Worm (Caenorhabditis elegans) whole organism, young adult: ENCODE data around the gene spop-1.

ENCODE experiments used
- B0336.3 ChIP-seq: fragments of 200-800 bp; sonication (Bioruptor generic); IDR thresholded peaks from 2 replicates; pipeline ENCODE4 v1.3.6; 2022; ENCODE audit warnings: missing genetic modification characterization, missing compliant biosample characterization
- C06A6.2 ChIP-seq: fragments of 200-800 bp; sonication (Bioruptor generic); conservative IDR thresholded peaks from 2 replicates; pipeline ENCODE4 v1.3.6; 2022; ENCODE audit warnings: missing genetic modification characterization, missing compliant biosample characterization
- F10E7.11 ChIP-seq: sonication (generic microtip); optimal IDR thresholded peaks from 2 replicates; lab custom pipeline; 2017; ENCODE audit warnings: mild to moderate bottlenecking, missing genetic modification characterization, moderate library complexity, missing compliant biosample characterization
- F22D6.2 ChIP-seq: sonication (generic microtip); optimal IDR thresholded peaks from 2 replicates; lab custom pipeline; 2016; ENCODE audit warnings: mild to moderate bottlenecking, missing genetic modification characterization, missing compliant biosample characterization
- F23B12.7 ChIP-seq: sonication (generic microtip); optimal IDR thresholded peaks from 2 replicates; lab custom pipeline; 2017; ENCODE audit warnings: missing genetic modification characterization, mild to moderate bottlenecking, missing compliant biosample characterization, antibody characterized with exemption, moderate library complexity; ENCODE audit not compliant: insufficient read depth
- F52B5.7 ChIP-seq: sonication (generic microtip); optimal IDR thresholded peaks from 2 replicates; lab custom pipeline; 2016; ENCODE audit warnings: mild to moderate bottlenecking, missing genetic modification characterization, missing compliant biosample characterization
- F57A8.1 ChIP-seq: fragments of 200-800 bp; sonication (Bioruptor generic); optimal IDR thresholded peaks from 2 replicates; lab custom pipeline; 2018; ENCODE audit warnings: mild to moderate bottlenecking, missing genetic modification characterization, moderate library complexity, missing compliant biosample characterization
- K11D2.4 ChIP-seq: fragments of 200-800 bp; sonication (Bioruptor generic); IDR thresholded peaks from 2 replicates; pipeline ENCODE4 v1.3.6; 2022; ENCODE audit warnings: missing genetic modification reagents, missing genetic modification characterization, missing compliant biosample characterization
- K12H6.12 ChIP-seq: fragments of 200-800 bp; sonication (Bioruptor generic); optimal IDR thresholded peaks from 2 replicates; lab custom pipeline; 2018; ENCODE audit warnings: mild to moderate bottlenecking, missing genetic modification characterization, missing compliant biosample characterization
- T07F8.4 ChIP-seq: sonication (generic microtip); optimal IDR thresholded peaks from 2 replicates; lab custom pipeline; 2016; ENCODE audit warnings: mild to moderate bottlenecking, missing genetic modification characterization, moderate library complexity, missing compliant biosample characterization
- T26A5.8 ChIP-seq: sonication (generic microtip); optimal IDR thresholded peaks from 2 replicates; lab custom pipeline; 2016; ENCODE audit warnings: missing genetic modification characterization, missing compliant biosample characterization
- Y95B8A.8 ChIP-seq: fragments of 200-800 bp; sonication (Bioruptor generic); IDR thresholded peaks from 2 replicates; pipeline ENCODE4 v1.3.6; 2022; ENCODE audit warnings: missing genetic modification reagents, missing genetic modification characterization, missing compliant biosample characterization
- ZK185.1 ChIP-seq: sonication (generic microtip); optimal IDR thresholded peaks from 2 replicates; lab custom pipeline; 2016; ENCODE audit warnings: mild to moderate bottlenecking, missing genetic modification characterization, missing compliant biosample characterization; ENCODE audit not compliant: poor library complexity, severe bottlenecking
- akir-1 ChIP-seq: fragments of 200-800 bp; sonication (Bioruptor generic); optimal IDR thresholded peaks from 2 replicates; lab custom pipeline; 2018; ENCODE audit warnings: mild to moderate bottlenecking, missing genetic modification characterization, moderate library complexity, missing compliant biosample characterization
- atf-7 ChIP-seq: sonication (generic microtip); optimal IDR thresholded peaks from 2 replicates; lab custom pipeline; 2017; ENCODE audit warnings: mild to moderate bottlenecking, missing genetic modification characterization, missing compliant biosample characterization
- attf-3 ChIP-seq: fragments of 200-800 bp; sonication (Bioruptor generic); conservative IDR thresholded peaks from 2 replicates; pipeline ENCODE4 v1.3.6; 2022; ENCODE audit warnings: missing genetic modification reagents, missing genetic modification characterization, missing compliant biosample characterization
- attf-5 ChIP-seq: fragments of 200-800 bp; sonication (Bioruptor generic); optimal IDR thresholded peaks from 2 replicates; lab custom pipeline; 2018; ENCODE audit warnings: mild to moderate bottlenecking, missing genetic modification characterization, missing compliant biosample characterization
- attf-6 ChIP-seq: fragments of 200-800 bp; sonication (Bioruptor generic); IDR thresholded peaks from 2 replicates; pipeline ENCODE4 v1.3.6; 2022; ENCODE audit warnings: missing genetic modification reagents, missing genetic modification characterization, missing compliant biosample characterization
- bed-1 ChIP-seq: fragments of 200-800 bp; sonication (Bioruptor generic); IDR thresholded peaks from 2 replicates; pipeline ENCODE4 v1.3.6; 2022; ENCODE audit warnings: missing genetic modification reagents, missing genetic modification characterization, missing compliant biosample characterization
- cebp-1 ChIP-seq, 2 experiments: fragments of 200-800 bp in 1 of 2; sonication (Bioruptor generic) in 1 of 2; sonication (generic microtip) in 1 of 2; IDR thresholded peaks in 1 of 2; optimal IDR thresholded peaks in 1 of 2; 2 replicates each; pipeline versions ENCODE4 v1.3.6 to Lab custom; 2017 to 2022; ENCODE audit warnings: missing compliant biosample characterization in 2 of 2, missing genetic modification characterization in 2 of 2, mild to moderate bottlenecking in 1 of 2, missing genetic modification reagents in 1 of 2, moderate library complexity in 1 of 2
- ceh-27 ChIP-seq: fragments of 200-800 bp; sonication (Bioruptor generic); optimal IDR thresholded peaks from 2 replicates; lab custom pipeline; 2018; ENCODE audit warnings: mild to moderate bottlenecking, missing genetic modification characterization, moderate library complexity, missing compliant biosample characterization
- chd-7 ChIP-seq: sonication (generic microtip); optimal IDR thresholded peaks from 2 replicates; lab custom pipeline; 2016; ENCODE audit warnings: mild to moderate bottlenecking, missing genetic modification characterization, moderate library complexity, missing compliant biosample characterization
- dpff-1 ChIP-seq: sonication (generic microtip); optimal IDR thresholded peaks from 2 replicates; lab custom pipeline; 2017; ENCODE audit warnings: mild to moderate bottlenecking, missing genetic modification characterization, missing compliant biosample characterization
- egl-44 ChIP-seq: fragments of 200-800 bp; sonication (Bioruptor generic); IDR thresholded peaks from 2 replicates; pipeline ENCODE4 v1.3.6; 2022; ENCODE audit warnings: missing genetic modification reagents, missing genetic modification characterization, missing compliant biosample characterization
- egrh-3 ChIP-seq: fragments of 200-800 bp; sonication (Bioruptor generic); IDR thresholded peaks from 2 replicates; pipeline ENCODE4 v1.3.6; 2022; ENCODE audit warnings: missing genetic modification reagents, missing genetic modification characterization, missing compliant biosample characterization
- ets-4 ChIP-seq: fragments of 200-800 bp; sonication (Bioruptor generic); optimal IDR thresholded peaks from 2 replicates; lab custom pipeline; 2018; ENCODE audit warnings: mild to moderate bottlenecking, missing genetic modification characterization, missing compliant biosample characterization
- hlh-12 ChIP-seq: sonication (generic microtip); optimal IDR thresholded peaks from 2 replicates; lab custom pipeline; 2016; ENCODE audit warnings: missing genetic modification characterization, missing compliant biosample characterization
- hmg-20 ChIP-seq: fragments of 200-800 bp; sonication (Bioruptor generic); IDR thresholded peaks from 2 replicates; pipeline ENCODE4 v1.3.6; 2022; ENCODE audit warnings: missing genetic modification reagents, missing genetic modification characterization, missing compliant biosample characterization
- hrde-1 ChIP-seq: sonication (generic microtip); optimal IDR thresholded peaks from 2 replicates; lab custom pipeline; 2016; ENCODE audit warnings: missing genetic modification characterization, mild to moderate bottlenecking, missing compliant biosample characterization, moderate library complexity, missing genotype, missing genetic modification reagents, borderline replicate concordance
- hsf-1 ChIP-seq: fragments of 200-800 bp; sonication (Bioruptor generic); IDR thresholded peaks from 2 replicates; pipeline ENCODE4 v1.3.6; 2022; ENCODE audit warnings: missing genetic modification reagents, missing genetic modification characterization, missing compliant biosample characterization
- let-607 ChIP-seq, 2 experiments: fragments of 200-800 bp in 1 of 2; sonication (Bioruptor generic) in 1 of 2; sonication (generic microtip) in 1 of 2; optimal IDR thresholded peaks; 2 replicates each; lab custom pipeline; 2016 to 2018; ENCODE audit warnings: mild to moderate bottlenecking in 2 of 2, missing compliant biosample characterization in 2 of 2, missing genetic modification characterization in 2 of 2, moderate library complexity in 2 of 2, missing genotype in 1 of 2
- madf-6 ChIP-seq: fragments of 200-800 bp; sonication (Bioruptor generic); IDR thresholded peaks from 2 replicates; pipeline ENCODE4 v1.3.6; 2022; ENCODE audit warnings: missing genetic modification reagents, missing genetic modification characterization, missing compliant biosample characterization
- mel-28 ChIP-seq: sonication (generic microtip); optimal IDR thresholded peaks from 2 replicates; lab custom pipeline; 2016; ENCODE audit warnings: borderline replicate concordance, mild to moderate bottlenecking, missing genetic modification characterization, missing compliant biosample characterization
- mxl-1 ChIP-seq: sonication (generic microtip); optimal IDR thresholded peaks from 2 replicates; lab custom pipeline; 2016; ENCODE audit warnings: missing genetic modification characterization, missing compliant biosample characterization
- nfya-1 ChIP-seq: sonication (generic microtip); optimal IDR thresholded peaks from 2 replicates; lab custom pipeline; 2017; ENCODE audit warnings: antibody characterized with exemption, missing compliant biosample characterization, missing genetic modification characterization, borderline replicate concordance; ENCODE audit not compliant: insufficient read depth
- nfya-2 ChIP-seq: fragments of 200-800 bp; sonication (Bioruptor generic); IDR thresholded peaks from 2 replicates; pipeline ENCODE4 v1.3.6; 2022; ENCODE audit warnings: missing genetic modification reagents, missing genetic modification characterization, missing compliant biosample characterization
- nfyb-1 ChIP-seq: fragments of 200-800 bp; sonication (Bioruptor generic); IDR thresholded peaks from 2 replicates; pipeline ENCODE4 v1.3.6; 2022; ENCODE audit warnings: missing genetic modification reagents, missing genetic modification characterization, missing compliant biosample characterization
- nhr-27 ChIP-seq: fragments of 200-800 bp; sonication (Bioruptor generic); optimal IDR thresholded peaks from 2 replicates; lab custom pipeline; 2018; ENCODE audit warnings: mild to moderate bottlenecking, missing genetic modification characterization, moderate library complexity, missing compliant biosample characterization
- rcor-1 ChIP-seq: fragments of 200-800 bp; sonication (Bioruptor generic); IDR thresholded peaks from 2 replicates; pipeline ENCODE4 v1.3.6; 2022; ENCODE audit warnings: missing genetic modification reagents, missing genetic modification characterization, missing compliant biosample characterization
- sdz-38 ChIP-seq: sonication (generic microtip); optimal IDR thresholded peaks from 2 replicates; lab custom pipeline; 2016; ENCODE audit warnings: missing genotype, missing genetic modification characterization, missing compliant biosample characterization
- snpc-1.1 ChIP-seq: sonication (generic microtip); optimal IDR thresholded peaks from 2 replicates; lab custom pipeline; 2017; ENCODE audit warnings: missing genetic modification characterization, mild to moderate bottlenecking, missing compliant biosample characterization, antibody characterized with exemption, moderate library complexity, missing genotype, missing genetic modification reagents; ENCODE audit not compliant: insufficient read depth
- snpc-1.3 ChIP-seq: sonication (generic microtip); optimal IDR thresholded peaks from 2 replicates; lab custom pipeline; 2017; ENCODE audit warnings: missing genetic modification characterization, mild to moderate bottlenecking, missing compliant biosample characterization, antibody characterized with exemption, moderate library complexity, missing genotype, missing genetic modification reagents; ENCODE audit not compliant: insufficient read depth
- somi-1 ChIP-seq: fragments of 200-800 bp; sonication (Bioruptor generic); optimal IDR thresholded peaks from 2 replicates; lab custom pipeline; 2018; ENCODE audit warnings: mild to moderate bottlenecking, missing genetic modification characterization, missing compliant biosample characterization
- xnd-1 ChIP-seq: sonication (generic microtip); optimal IDR thresholded peaks from 2 replicates; lab custom pipeline; 2016; ENCODE audit warnings: missing genotype, missing genetic modification reagents, missing genetic modification characterization, missing compliant biosample characterization
- zim-3 ChIP-seq: sonication (generic microtip); optimal IDR thresholded peaks from 2 replicates; lab custom pipeline; 2017; ENCODE audit warnings: mild to moderate bottlenecking, missing genetic modification characterization, moderate library complexity, missing compliant biosample characterization
- ztf-26 ChIP-seq: sonication (generic microtip); optimal IDR thresholded peaks from 2 replicates; lab custom pipeline; 2017; ENCODE audit warnings: missing genetic modification characterization, missing compliant biosample characterization

spop-1 gene

ce11 chrIII:10123586-10124233, 25.8 kb upstream of the spop-1 start, which contains the start of gene ttll-4:
TSS of gene ttll-4 (plus strand) at chrIII:10124183.
- TF ChIP-seq attf-5 (GFP tag; lab: Kevin White, UChicago) (peak; percentile 47), hlh-12 (tag; lab: Kevin White, UChicago) (no peak), snpc-1.3 (no peak), Y95B8A.8 (peak; percentile 31; the same call in 1 of the 2 replicates), mel-28 (tag; lab: Kevin White, UChicago) (no peak), F23B12.7 (tag; lab: Kevin White, UChicago) (no peak), mxl-1 (tag; lab: Kevin White, UChicago) (no peak), let-607 (tag; optimal IDR thresholded peaks at IDR 0.05; lab: Kevin White, UChicago) (no peak), ets-4 (no peak), sdz-38 (tag; lab: Kevin White, UChicago) (no peak), K12H6.12 (tag; lab: Kevin White, UChicago) (peak; percentile 22), B0336.3 (GFP tag; lab: Robert Waterston, UW) (no peak), nhr-27 (tag; lab: Kevin White, UChicago) (no peak), xnd-1 (tag; lab: Kevin White, UChicago) (no peak), F10E7.11 (tag; lab: Kevin White, UChicago) (no peak), cebp-1 (GFP tag; IDR thresholded peaks at IDR 0.05; lab: Robert Waterston, UW) (peak; percentile 29; the same call in 1 of the 2 replicates), cebp-1 (tag; optimal IDR thresholded peaks at IDR 0.05; lab: Kevin White, UChicago) (peak; percentile 28), bed-1 (GFP tag; lab: Robert Waterston, UW) (no peak), attf-6 (GFP tag; lab: Robert Waterston, UW) (0 out of 2 replicates have a peak, but pooled peaks have one; percentile 11), ztf-26 (tag; lab: Kevin White, UChicago) (no peak), atf-7 (tag; lab: Kevin White, UChicago) (no peak), F57A8.1 (no peak), nfya-1 (tag; lab: Kevin White, UChicago) (no peak), F52B5.7 (tag; lab: Kevin White, UChicago) (no peak), zim-3 (no peak), hmg-20 (GFP tag; lab: Robert Waterston, UW) (0 out of 2 replicates have a peak, but pooled peaks have one; percentile 23), snpc-1.1 (tag; lab: Kevin White, UChicago) (no peak), egl-44 (GFP tag; lab: Robert Waterston, UW) (0 out of 2 replicates have a peak, but pooled peaks have one; percentile 16), attf-3 (GFP tag; lab: Robert Waterston, UW) (peak; percentile 48; the same call in 1 of the 2 replicates), nfya-2 (GFP tag; lab: Robert Waterston, UW) (no peak), C06A6.2 (GFP tag; lab: Robert Waterston, UW) (peak; percentile 60; the same call in 1 of the 2 replicates), ceh-27 (GFP tag; lab: Kevin White, UChicago) (peak; percentile 47), chd-7 (tag; lab: Kevin White, UChicago) (peak; percentile 6), rcor-1 (GFP tag; lab: Robert Waterston, UW) (peak; percentile 63; the same call in 1 of the 2 replicates), nfyb-1 (no peak), T26A5.8 (tag; lab: Kevin White, UChicago) (no peak), hsf-1 (GFP tag; lab: Robert Waterston, UW) (no peak), T07F8.4 (tag; lab: Kevin White, UChicago) (no peak), ZK185.1 (tag; lab: Kevin White, UChicago) (no peak), K11D2.4 (GFP tag; lab: Robert Waterston, UW) (no peak), akir-1 (GFP tag; lab: Kevin White, UChicago) (no peak), dpff-1 (tag; lab: Kevin White, UChicago) (no peak), somi-1 (no peak), madf-6 (GFP tag; lab: Robert Waterston, UW) (peak; percentile 59), egrh-3 (peak; percentile 63), F22D6.2 (tag; lab: Kevin White, UChicago) (no peak), hrde-1 (tag; lab: Kevin White, UChicago) (no peak)
